Worm (Caenorhabditis elegans) whole organism, mixed stage, embryonic: ENCODE data around the gene rpn-9.

Experiments
- blmp-1 ChIP-seq: fragments of 150-350 bp; optimal IDR thresholded peaks from 2 replicates; lab custom pipeline; 2014; ENCODE audit warnings: missing biosample characterization, missing genetic modification characterization
- ces-1 ChIP-seq: fragments of 150-350 bp; optimal IDR thresholded peaks from 2 replicates; lab custom pipeline; 2014; ENCODE audit warnings: missing biosample characterization, missing genetic modification reagents, missing genetic modification characterization
- drap-1 ChIP-seq: fragments of 200-800 bp; sonication (Bioruptor generic); optimal IDR thresholded peaks from 3 replicates; lab custom pipeline; 2018; ENCODE audit warnings: mild to moderate bottlenecking, missing genetic modification characterization, missing compliant biosample characterization
- elt-3 ChIP-seq: fragments of 150-350 bp; optimal IDR thresholded peaks from 2 replicates; lab custom pipeline; 2014; ENCODE audit warnings: missing biosample characterization, missing genetic modification characterization
- lin-13 ChIP-seq: fragments of 150-350 bp; optimal IDR thresholded peaks from 2 replicates; lab custom pipeline; 2014; ENCODE audit warnings: missing biosample characterization, missing genetic modification characterization
- mab-5 ChIP-seq: fragments of 150-350 bp; optimal IDR thresholded peaks from 2 replicates; lab custom pipeline; 2014; ENCODE audit warnings: missing biosample characterization, missing genetic modification characterization
- mep-1 ChIP-seq: fragments of 150-350 bp; optimal IDR thresholded peaks from 2 replicates; lab custom pipeline; 2017; ENCODE audit warnings: missing biosample characterization, missing genetic modification reagents, missing genetic modification characterization, inconsistent platforms
- nhr-12 ChIP-seq: fragments of 150-350 bp; optimal IDR thresholded peaks from 2 replicates; lab custom pipeline; 2014; ENCODE audit warnings: missing biosample characterization, missing genetic modification characterization
- nhr-76 ChIP-seq: sonication (generic microtip); optimal IDR thresholded peaks from 2 replicates; lab custom pipeline; 2017; ENCODE audit warnings: missing biosample characterization, missing genetic modification characterization
- pha-4 ChIP-seq: fragments of 150-350 bp; optimal IDR thresholded peaks from 2 replicates; lab custom pipeline; 2018; ENCODE audit warnings: missing biosample characterization, missing genetic modification reagents, missing genetic modification characterization
- snpc-4 ChIP-seq: fragments of 150-350 bp; optimal IDR thresholded peaks from 2 replicates; lab custom pipeline; 2014; ENCODE audit warnings: missing biosample characterization, missing genetic modification characterization
- unc-39 ChIP-seq: fragments of 150-350 bp; optimal IDR thresholded peaks from 2 replicates; lab custom pipeline; 2014; ENCODE audit warnings: missing biosample characterization, missing genetic modification characterization
- ztf-11 ChIP-seq: fragments of 150-350 bp; optimal IDR thresholded peaks from 2 replicates; lab custom pipeline; 2014; ENCODE audit warnings: missing biosample characterization, missing genetic modification characterization

ce11 chrII:11221771-11222355 is 16.9 kb downstream of the rpn-9 start, which contains the start of gene plpr-1:
- TF ChIP-seq snpc-4 (no peak), ztf-11 (tag; lab: Kevin White, UChicago) (no peak), lin-13 (tag; lab: Kevin White, UChicago) (no peak), nhr-12 (tag; lab: Kevin White, UChicago) (no peak), elt-3 (tag; lab: Kevin White, UChicago) (no peak), nhr-76 (tag; lab: Kevin White, UChicago) (no peak), mab-5 (tag; lab: Kevin White, UChicago) (no peak), ces-1 (GFP tag; lab: Kevin White, UChicago) (no peak), blmp-1 (tag; lab: Kevin White, UChicago) (no peak), pha-4 (tag; lab: Kevin White, UChicago) (peak; percentile 67), unc-39 (tag; lab: Kevin White, UChicago) (no peak), mep-1 (tag; lab: Kevin White, UChicago) (no peak), drap-1 (GFP tag; lab: Kevin White, UChicago) (no peak)
